Fruit fly (Drosophila melanogaster) whole organism, embryonic: ENCODE measurements around the gene CG4101.
A peak's percentile ranks its signal among the peaks of the same experiment; 100 is the strongest.

Experiments
- Atf3 ChIP-seq: fragments of 200-800 bp; sonication (Bioruptor generic); optimal IDR thresholded peaks from 3 replicates; lab custom pipeline; 2016; ENCODE audit warnings: missing biosample characterization, missing genetic modification characterization
- B-H2 ChIP-seq: fragments of 200-800 bp; sonication (Bioruptor generic); optimal IDR thresholded peaks from 2 replicates; lab custom pipeline; 2018; ENCODE audit warnings: missing biosample characterization, mild to moderate bottlenecking, missing genetic modification characterization
- BtbVII ChIP-seq: fragments of 200-800 bp; sonication (Bioruptor generic); optimal IDR thresholded peaks from 3 replicates; lab custom pipeline; 2017; ENCODE audit warnings: missing biosample characterization, mild to moderate bottlenecking, missing genetic modification characterization
- CG10543 ChIP-seq: fragments of 200-800 bp; sonication (Bioruptor generic); optimal IDR thresholded peaks from 3 replicates; lab custom pipeline; 2017; ENCODE audit warnings: missing biosample characterization, mild to moderate bottlenecking, missing genetic modification characterization, moderate library complexity
- CG11696 ChIP-seq: fragments of 200-800 bp; sonication (Bioruptor generic); IDR thresholded peaks from 2 replicates; pipeline ENCODE4 v1.3.6; 2022; ENCODE audit warnings: missing biosample characterization, missing genetic modification characterization
- CG12236 ChIP-seq: fragments of 200-800 bp; sonication (Bioruptor generic); optimal IDR thresholded peaks from 2 replicates; lab custom pipeline; 2016; ENCODE audit warnings: missing biosample characterization, missing genetic modification characterization
- CG12391 ChIP-seq: fragments of 200-800 bp; sonication (Bioruptor generic); optimal IDR thresholded peaks from 3 replicates; lab custom pipeline; 2018; ENCODE audit warnings: missing biosample characterization, mild to moderate bottlenecking, missing genetic modification characterization, moderate library complexity
- CG14667 ChIP-seq: fragments of 200-800 bp; sonication (Bioruptor generic); IDR thresholded peaks from 2 replicates; pipeline ENCODE4 v1.3.6; 2022; ENCODE audit warnings: missing biosample characterization, missing genetic modification characterization
- CG17361 ChIP-seq: fragments of 200-800 bp; sonication (Bioruptor generic); IDR thresholded peaks from 3 replicates; pipeline ENCODE4 v1.3.6; 2022; ENCODE audit warnings: missing biosample characterization, missing genetic modification characterization
- CG32532 ChIP-seq: fragments of 200-800 bp; sonication (Bioruptor generic); IDR thresholded peaks from 2 replicates; pipeline ENCODE4 v1.3.6; 2022; ENCODE audit warnings: missing biosample characterization, missing genetic modification characterization
- CG5245 ChIP-seq: fragments of 200-800 bp; sonication (Bioruptor generic); optimal IDR thresholded peaks from 3 replicates; lab custom pipeline; 2016; ENCODE audit warnings: missing biosample characterization, missing genetic modification characterization
- CG6175 ChIP-seq: fragments of 200-800 bp; sonication (Bioruptor generic); IDR thresholded peaks from 3 replicates; pipeline ENCODE4 v1.3.6; 2022; ENCODE audit warnings: missing biosample characterization, missing genetic modification characterization
- CG6813 ChIP-seq: fragments of 200-800 bp; sonication (Bioruptor generic); optimal IDR thresholded peaks from 2 replicates; lab custom pipeline; 2017; ENCODE audit warnings: missing biosample characterization, missing genetic modification characterization, mild to moderate bottlenecking, moderate library complexity, missing genetic modification reagents
- CG7556 ChIP-seq: fragments of 200-800 bp; sonication (Bioruptor generic); optimal IDR thresholded peaks from 2 replicates; lab custom pipeline; 2017; ENCODE audit warnings: missing biosample characterization, mild to moderate bottlenecking, missing genetic modification characterization
- CG8290 ChIP-seq, 3 experiments: fragments of 200-800 bp; sonication (Bioruptor generic); optimal IDR thresholded peaks; 2 replicates each; lab custom pipeline; 2016 to 2019; ENCODE audit warnings: missing biosample characterization in 3 of 3, missing genetic modification characterization in 3 of 3, mild to moderate bottlenecking in 2 of 3, moderate library complexity in 1 of 3
- CG8478 ChIP-seq: fragments of >200 bp; optimal IDR thresholded peaks from 2 replicates; lab custom pipeline; 2018
- CG8765 ChIP-seq: fragments of 200-800 bp; sonication (Bioruptor generic); IDR thresholded peaks from 2 replicates; pipeline ENCODE4 v1.3.6; 2022; ENCODE audit warnings: missing biosample characterization, missing genetic modification characterization
- Camta ChIP-seq: fragments of 200-800 bp; sonication (Bioruptor generic); optimal IDR thresholded peaks from 2 replicates; lab custom pipeline; 2016; ENCODE audit warnings: missing biosample characterization, missing genetic modification characterization
- Chrac-16 ChIP-seq: fragments of 200-800 bp; sonication (Bioruptor generic); optimal IDR thresholded peaks from 3 replicates; lab custom pipeline; 2016; ENCODE audit warnings: missing biosample characterization, missing genetic modification characterization
- D19A ChIP-seq: fragments of 200-800 bp; optimal IDR thresholded peaks from 3 replicates; lab custom pipeline; 2019; ENCODE audit warnings: missing biosample characterization, mild to moderate bottlenecking, missing genetic modification characterization, moderate library complexity
- Gsc ChIP-seq: fragments of 200-800 bp; sonication (Bioruptor generic); IDR thresholded peaks from 2 replicates; pipeline ENCODE4 v1.3.6; 2022; ENCODE audit warnings: missing biosample characterization, missing genetic modification characterization
- Gug ChIP-seq: fragments of 200-800 bp; sonication (Bioruptor generic); IDR thresholded peaks from 4 replicates; pipeline ENCODE4 v1.3.6; 2022; ENCODE audit warnings: missing biosample characterization, missing genetic modification characterization
- H15 ChIP-seq: fragments of 200-800 bp; sonication (Bioruptor generic); IDR thresholded peaks from 3 replicates; pipeline ENCODE4 v1.3.6; 2022; ENCODE audit warnings: missing biosample characterization, missing genetic modification characterization
- H2.0 ChIP-seq: fragments of 200-800 bp; sonication (Bioruptor generic); IDR thresholded peaks from 2 replicates; pipeline ENCODE4 v1.3.6; 2022; ENCODE audit warnings: missing biosample characterization, missing genetic modification characterization
- Hmr ChIP-seq: fragments of 200-800 bp; sonication (Bioruptor generic); optimal IDR thresholded peaks from 3 replicates; lab custom pipeline; 2017; ENCODE audit warnings: mild to moderate bottlenecking, missing biosample characterization, missing genetic modification reagents, missing genetic modification characterization
- Hr3 ChIP-seq: fragments of 200-800 bp; sonication (Bioruptor generic); optimal IDR thresholded peaks from 3 replicates; lab custom pipeline; 2016; ENCODE audit warnings: missing biosample characterization, missing genetic modification characterization
- Hr39 ChIP-seq: fragments of >200 bp; optimal IDR thresholded peaks from 2 replicates; lab custom pipeline; 2017
- MTF-1 ChIP-seq: fragments of 200-800 bp; sonication (Bioruptor generic); optimal IDR thresholded peaks from 2 replicates; lab custom pipeline; 2018; ENCODE audit warnings: missing biosample characterization, mild to moderate bottlenecking, missing genetic modification characterization, borderline replicate concordance
- Max ChIP-seq: fragments of 200-800 bp; sonication (Bioruptor generic); optimal IDR thresholded peaks from 2 replicates; lab custom pipeline; 2016; ENCODE audit warnings: missing biosample characterization, mild to moderate bottlenecking, missing genetic modification characterization
- al ChIP-seq: fragments of 200-800 bp; sonication (Bioruptor generic); IDR thresholded peaks from 2 replicates; pipeline ENCODE4 v1.3.6; 2022; ENCODE audit warnings: missing biosample characterization, missing genetic modification characterization
- br ChIP-seq: fragments of >200 bp; optimal IDR thresholded peaks from 2 replicates; lab custom pipeline; 2017
- dm ChIP-seq: fragments of 200-800 bp; sonication (Bioruptor generic); optimal IDR thresholded peaks from 3 replicates; lab custom pipeline; 2016; ENCODE audit warnings: missing biosample characterization, missing genetic modification characterization
- emc ChIP-seq: fragments of 200-800 bp; sonication (Bioruptor generic); optimal IDR thresholded peaks from 2 replicates; lab custom pipeline; 2016; ENCODE audit warnings: missing biosample characterization, missing genetic modification characterization
- gfzf ChIP-seq: fragments of 200-800 bp; sonication (Bioruptor generic); optimal IDR thresholded peaks from 2 replicates; lab custom pipeline; 2016; ENCODE audit warnings: missing biosample characterization, mild to moderate bottlenecking, missing genetic modification characterization, moderate library complexity
- hth ChIP-seq: fragments of >200 bp; optimal IDR thresholded peaks from 2 replicates; lab custom pipeline; 2017; ENCODE audit warnings: inconsistent platforms
- insv ChIP-seq, 2 experiments: fragments of 200-800 bp; sonication (Bioruptor generic); optimal IDR thresholded peaks; 3 replicates each; lab custom pipeline; 2016 to 2018; ENCODE audit warnings: missing biosample characterization in 2 of 2, missing genetic modification characterization in 2 of 2
- kay ChIP-seq: fragments of 200-800 bp; sonication (Bioruptor generic); optimal IDR thresholded peaks from 2 replicates; lab custom pipeline; 2016; ENCODE audit warnings: missing biosample characterization, missing genetic modification characterization
- lab ChIP-seq: fragments of 200-800 bp; sonication (Bioruptor generic); optimal IDR thresholded peaks from 3 replicates; lab custom pipeline; 2017; ENCODE audit warnings: missing biosample characterization, missing genetic modification characterization, mild to moderate bottlenecking, moderate library complexity, missing genetic modification reagents
- lov ChIP-seq, 2 experiments: fragments of 200-800 bp in 1 of 2; fragments of >200 bp in 1 of 2; sonication (Bioruptor generic) in 1 of 2; IDR thresholded peaks in 1 of 2; optimal IDR thresholded peaks in 1 of 2; 2 replicates in 1 of 2; 3 replicates in 1 of 2; pipeline versions ENCODE4 v1.3.6 to Lab custom; 2017 to 2022; ENCODE audit warnings: missing biosample characterization in 1 of 2, missing genetic modification characterization in 1 of 2
- nom ChIP-seq: fragments of 200-800 bp; sonication (Bioruptor generic); optimal IDR thresholded peaks from 2 replicates; lab custom pipeline; 2017; ENCODE audit warnings: missing biosample characterization, missing genetic modification characterization, mild to moderate bottlenecking, moderate library complexity, missing genetic modification reagents
- onecut ChIP-seq: fragments of 200-800 bp; sonication (Bioruptor generic); IDR thresholded peaks from 2 replicates; pipeline ENCODE4 v1.3.6; 2022; ENCODE audit warnings: missing biosample characterization, missing genetic modification characterization
- pan ChIP-seq, 4 experiments: fragments of >200 bp in 3 of 4; fragments of 200-800 bp in 1 of 4; sonication (Bioruptor generic) in 1 of 4; optimal IDR thresholded peaks in 3 of 4; IDR thresholded peaks in 1 of 4; 2 replicates each; pipeline versions ENCODE4 v1.3.6 to Lab custom; 2017 to 2022; ENCODE audit warnings: missing biosample characterization in 2 of 4, missing genetic modification characterization in 2 of 4, mixed read lengths in 1 of 4
- pho ChIP-seq: fragments of 200-800 bp; sonication (Bioruptor generic); optimal IDR thresholded peaks from 2 replicates; lab custom pipeline; 2016; ENCODE audit warnings: missing biosample characterization, missing genetic modification characterization
- sens ChIP-seq: fragments of 200-800 bp; sonication (Bioruptor generic); peaks from one replicate; lab custom pipeline; 2016; ENCODE audit warnings: missing biosample characterization, missing genetic modification characterization
- sisA ChIP-seq: fragments of 200-800 bp; sonication (Bioruptor generic); IDR thresholded peaks from 2 replicates; pipeline ENCODE4 v1.3.6; 2022; ENCODE audit warnings: missing biosample characterization, missing genetic modification characterization
- slbo ChIP-seq: fragments of 200-800 bp; sonication (Bioruptor generic); IDR thresholded peaks from 2 replicates; pipeline ENCODE4 v1.3.6; 2022; ENCODE audit warnings: missing biosample characterization, missing genetic modification characterization
- stwl ChIP-seq: fragments of 200-800 bp; sonication (Bioruptor generic); optimal IDR thresholded peaks from 3 replicates; lab custom pipeline; 2018; ENCODE audit warnings: missing biosample characterization, mild to moderate bottlenecking, missing genetic modification characterization, moderate library complexity
- ttk ChIP-seq: fragments of 200-800 bp; sonication (Bioruptor generic); IDR thresholded peaks from 2 replicates; pipeline ENCODE4 v2.1.2; 2022; ENCODE audit warnings: missing biosample characterization, missing genetic modification characterization
- twi ChIP-seq: fragments of 200-800 bp; optimal IDR thresholded peaks from 2 replicates; lab custom pipeline; 2019; ENCODE audit warnings: missing biosample characterization, mild to moderate bottlenecking, missing genetic modification characterization, moderate library complexity
- wdn ChIP-seq: fragments of 200-800 bp; sonication (Bioruptor generic); IDR thresholded peaks from 2 replicates; pipeline ENCODE4 v1.3.6; 2022; ENCODE audit warnings: missing biosample characterization, missing genetic modification characterization
- zen ChIP-seq: fragments of 200-800 bp; sonication (Bioruptor generic); optimal IDR thresholded peaks from 3 replicates; lab custom pipeline; 2018; ENCODE audit warnings: missing biosample characterization, mild to moderate bottlenecking, missing genetic modification characterization, moderate library complexity

The CG4101 gene

DNA sequence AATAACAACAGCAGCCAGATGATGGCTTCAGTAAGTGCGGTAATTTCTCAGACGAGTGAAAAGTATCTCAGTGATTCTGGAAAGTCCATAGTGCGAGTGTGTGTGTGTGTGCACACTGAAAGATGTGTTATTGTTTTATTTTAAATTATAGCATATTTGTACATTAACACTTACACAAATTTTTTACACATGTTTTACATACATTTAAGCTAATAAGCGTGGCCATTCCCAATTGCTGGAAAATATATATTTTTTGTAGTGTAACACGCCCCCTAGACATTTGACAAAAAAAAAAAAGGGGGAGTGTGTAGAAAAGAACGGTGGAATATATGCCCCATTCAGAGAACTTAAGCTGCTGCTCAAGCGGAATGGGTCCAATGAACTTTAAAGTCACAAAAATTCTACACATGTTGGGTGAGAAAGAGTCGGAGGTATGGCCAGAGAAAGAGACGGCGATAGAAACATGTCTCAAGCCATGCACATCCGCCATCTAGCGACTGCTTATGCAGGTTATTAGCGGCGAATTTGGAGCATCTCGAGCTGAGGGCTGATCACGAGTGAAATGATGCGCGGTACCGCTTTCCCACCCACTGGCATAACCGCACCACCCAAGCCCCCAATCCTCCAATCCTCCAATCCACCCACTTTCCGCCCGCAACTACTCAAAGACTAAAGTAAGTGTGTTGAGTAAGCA, 19.7 kb downstream of the CG4101 start (continued):
- TF ChIP-seq CG8290 (GFP tag; optimal IDR thresholded peaks at IDR 0.05; lab: Kevin White, UChicago) (peak; percentile 23), CG8290 (tag; optimal IDR thresholded peaks at IDR 0.05; lab: Kevin White, UChicago) (no peak), ttk (GFP tag; lab: Robert Waterston, UW) (no peak), CG6175 (GFP tag; lab: Robert Waterston, UW) (no peak), H15 (GFP tag; lab: Robert Waterston, UW) (no peak), CG12236 (GFP tag; lab: Kevin White, UChicago) (no peak), CG10543 (GFP tag; lab: Kevin White, UChicago) (no peak), wdn (GFP tag; lab: Robert Waterston, UW) (no peak), BtbVII (GFP tag; lab: Kevin White, UChicago) (no peak), CG5245 (GFP tag; lab: Kevin White, UChicago) (no peak), CG17361 (GFP tag; lab: Robert Waterston, UW) (no peak), al (GFP tag; lab: Robert Waterston, UW) (no peak), pho (no peak), CG14667 (GFP tag; lab: Robert Waterston, UW) (no peak), CG8765 (GFP tag; lab: Robert Waterston, UW) (no peak), nom (GFP tag; lab: Kevin White, UChicago) (no peak), sisA (no peak), Chrac-16 (GFP tag; lab: Kevin White, UChicago) (no peak), CG11696 (GFP tag; lab: Robert Waterston, UW) (no peak), slbo (GFP tag; lab: Robert Waterston, UW) (no peak), lab (GFP tag; lab: Kevin White, UChicago) (no peak), br (lab: Kevin White, UChicago) (no peak), Gug (no peak), CG12391 (no peak), Camta (no peak), Hmr (GFP tag; lab: Kevin White, UChicago) (no peak), zen (no peak), Atf3 (GFP tag; lab: Kevin White, UChicago) (no peak), hth (no peak), lov (optimal IDR thresholded peaks at IDR 0.05; lab: Kevin White, UChicago) (no peak), lov (GFP tag; IDR thresholded peaks at IDR 0.05; lab: Robert Waterston, UW) (0 out of 3 replicates have a peak, but pooled peaks have one; percentile 30), gfzf (no peak), onecut (GFP tag; lab: Robert Waterston, UW) (no peak), H2.0 (GFP tag; lab: Robert Waterston, UW) (no peak), dm (no peak), sens (GFP tag; lab: Kevin White, UChicago) (peak; percentile 80), D19A (tag; lab: Kevin White, UChicago) (no peak), Hr3 (no peak), B-H2 (GFP tag; lab: Kevin White, UChicago) (no peak), Hr39 (no peak), twi (tag; lab: Kevin White, UChicago) (no peak), kay (GFP tag; lab: Kevin White, UChicago) (no peak), Max (GFP tag; lab: Kevin White, UChicago) (no peak), CG7556 (GFP tag; lab: Kevin White, UChicago) (no peak), emc (no peak), MTF-1 (no peak), pan (optimal IDR thresholded peaks at IDR 0.05; lab: Kevin White, UChicago) (no peak), pan (GFP tag; optimal IDR thresholded peaks at IDR 0.05 in 1 of 2, IDR thresholded peaks at IDR 0.05 in 1 of 2) (peak in 1 of 2 experiments; percentile 20), stwl (no peak), Gsc (GFP tag; lab: Robert Waterston, UW) (no peak), insv (GFP tag; optimal IDR thresholded peaks at IDR 0.05; lab: Kevin White, UChicago) (no peak), CG32532 (GFP tag; lab: Robert Waterston, UW) (no peak), CG6813 (GFP tag; lab: Kevin White, UChicago) (no peak), CG8478 (lab: Kevin White, UChicago) (no peak)
